Fruit fly (Drosophila melanogaster) whole organism, prepupa: ENCODE data around the gene mRpL39.

Experiments
- CG10631 ChIP-seq: fragments of 200-800 bp; sonication (Bioruptor generic); optimal IDR thresholded peaks from 2 replicates; lab custom pipeline; 2016; ENCODE audit warnings: missing biosample characterization, missing genetic modification characterization
- CG1621 ChIP-seq: fragments of 200-800 bp; sonication (Bioruptor generic); optimal IDR thresholded peaks from 3 replicates; lab custom pipeline; 2018; ENCODE audit warnings: missing biosample characterization, mild to moderate bottlenecking, missing genetic modification characterization
- CG16779 ChIP-seq: fragments of 200-800 bp; sonication (Bioruptor generic); optimal IDR thresholded peaks from 3 replicates; lab custom pipeline; 2017; ENCODE audit warnings: missing biosample characterization, mild to moderate bottlenecking, missing genetic modification characterization
- CG3032 ChIP-seq: fragments of 200-800 bp; optimal IDR thresholded peaks from 2 replicates; lab custom pipeline; 2019; ENCODE audit warnings: missing biosample characterization, mild to moderate bottlenecking, missing genetic modification characterization, moderate library complexity
- CG31627 ChIP-seq: fragments of 200-800 bp; sonication (Bioruptor generic); optimal IDR thresholded peaks from 3 replicates; lab custom pipeline; 2016; ENCODE audit warnings: missing biosample characterization, missing genetic modification characterization
- CG3919 ChIP-seq: fragments of 200-800 bp; sonication (Bioruptor generic); optimal IDR thresholded peaks from 3 replicates; lab custom pipeline; 2016; ENCODE audit warnings: missing biosample characterization, missing genetic modification characterization
- CG4318 ChIP-seq: fragments of 200-800 bp; sonication (Bioruptor generic); optimal IDR thresholded peaks from 3 replicates; lab custom pipeline; 2017; ENCODE audit warnings: missing biosample characterization, mild to moderate bottlenecking, missing genetic modification characterization
- CG6163 ChIP-seq: fragments of 200-800 bp; sonication (Bioruptor generic); IDR thresholded peaks from 3 replicates; pipeline ENCODE4 v1.3.6; 2022; ENCODE audit warnings: missing biosample characterization, missing genetic modification characterization
- CG6276 ChIP-seq: fragments of 200-800 bp; sonication (Bioruptor generic); optimal IDR thresholded peaks from 2 replicates; lab custom pipeline; 2017; ENCODE audit warnings: missing biosample characterization, mild to moderate bottlenecking, missing genetic modification characterization
- CG6808 ChIP-seq: fragments of 200-800 bp; sonication (Bioruptor generic); optimal IDR thresholded peaks from 3 replicates; lab custom pipeline; 2017; ENCODE audit warnings: missing biosample characterization, missing genetic modification characterization, mild to moderate bottlenecking, moderate library complexity, missing genetic modification reagents
- CG6854 ChIP-seq: fragments of 200-800 bp; sonication (Bioruptor generic); optimal IDR thresholded peaks from 2 replicates; lab custom pipeline; 2017; ENCODE audit warnings: missing biosample characterization, mild to moderate bottlenecking, missing genetic modification characterization
- CG7368 ChIP-seq: fragments of 200-800 bp; sonication (Bioruptor generic); optimal IDR thresholded peaks from 3 replicates; lab custom pipeline; 2016; ENCODE audit warnings: missing biosample characterization, missing genetic modification characterization
- CG8319 ChIP-seq: fragments of 200-800 bp; sonication (Bioruptor generic); optimal IDR thresholded peaks from 3 replicates; lab custom pipeline; 2016; ENCODE audit warnings: missing biosample characterization, missing genetic modification characterization
- CG9139 ChIP-seq: fragments of 200-800 bp; sonication (Bioruptor generic); optimal IDR thresholded peaks from 3 replicates; lab custom pipeline; 2017; ENCODE audit warnings: missing biosample characterization, mild to moderate bottlenecking, missing genetic modification characterization
- Eip75B ChIP-seq: fragments of 200-800 bp; sonication (Bioruptor generic); optimal IDR thresholded peaks from 3 replicates; lab custom pipeline; 2016; ENCODE audit warnings: missing biosample characterization, missing genetic modification characterization
- Ets21C ChIP-seq: fragments of 200-800 bp; sonication (Bioruptor generic); optimal IDR thresholded peaks from 3 replicates; lab custom pipeline; 2016; ENCODE audit warnings: missing biosample characterization, missing genetic modification characterization
- Ets96B ChIP-seq: fragments of 200-800 bp; optimal IDR thresholded peaks from 2 replicates; lab custom pipeline; 2019; ENCODE audit warnings: missing biosample characterization, mild to moderate bottlenecking, missing genetic modification characterization, moderate library complexity
- Gug ChIP-seq: fragments of 200-800 bp; sonication (Bioruptor generic); IDR thresholded peaks from 2 replicates; pipeline ENCODE4 v1.3.6; 2022; ENCODE audit warnings: missing biosample characterization, missing genetic modification characterization
- Hr39 ChIP-seq: fragments of 200-800 bp; sonication (Bioruptor generic); optimal IDR thresholded peaks from 2 replicates; lab custom pipeline; 2016; ENCODE audit warnings: missing biosample characterization, missing genetic modification characterization
- Hr4 ChIP-seq: fragments of 200-800 bp; sonication (Bioruptor generic); optimal IDR thresholded peaks from 3 replicates; lab custom pipeline; 2016; ENCODE audit warnings: missing biosample characterization, missing genetic modification characterization
- Met ChIP-seq: fragments of 200-800 bp; sonication (Bioruptor generic); optimal IDR thresholded peaks from 3 replicates; lab custom pipeline; 2016; ENCODE audit warnings: missing biosample characterization, missing genetic modification characterization
- Smox ChIP-seq: fragments of 200-800 bp; sonication (Bioruptor generic); optimal IDR thresholded peaks from 3 replicates; lab custom pipeline; 2016; ENCODE audit warnings: missing biosample characterization, missing genetic modification characterization
- Sox14 ChIP-seq: fragments of 200-800 bp; sonication (Bioruptor generic); optimal IDR thresholded peaks from 3 replicates; lab custom pipeline; 2016; ENCODE audit warnings: missing biosample characterization, missing genetic modification characterization
- Sox15 ChIP-seq: fragments of 200-800 bp; sonication (Bioruptor generic); optimal IDR thresholded peaks from 3 replicates; lab custom pipeline; 2016; ENCODE audit warnings: missing biosample characterization, missing genetic modification characterization
- acj6 ChIP-seq: fragments of 200-800 bp; sonication (Bioruptor generic); optimal IDR thresholded peaks from 3 replicates; lab custom pipeline; 2016; ENCODE audit warnings: missing biosample characterization, missing genetic modification characterization
- cyc ChIP-seq: fragments of 200-800 bp; sonication (Bioruptor generic); optimal IDR thresholded peaks from 3 replicates; lab custom pipeline; 2016; ENCODE audit warnings: missing biosample characterization, missing genetic modification characterization
- dac ChIP-seq: fragments of 200-800 bp; sonication (Bioruptor generic); optimal IDR thresholded peaks from 2 replicates; lab custom pipeline; 2017; ENCODE audit warnings: missing biosample characterization, mild to moderate bottlenecking, missing genetic modification characterization
- dsx ChIP-seq: fragments of 200-800 bp; optimal IDR thresholded peaks from 3 replicates; lab custom pipeline; 2019; ENCODE audit warnings: missing biosample characterization, mild to moderate bottlenecking, missing genetic modification characterization, moderate library complexity; ENCODE audit not compliant: poor library complexity, severe bottlenecking
- fd85E ChIP-seq: fragments of 200-800 bp; sonication (Bioruptor generic); optimal IDR thresholded peaks from 3 replicates; lab custom pipeline; 2016; ENCODE audit warnings: missing biosample characterization, missing genetic modification characterization
- fkh ChIP-seq: fragments of 200-800 bp; sonication (Bioruptor generic); optimal IDR thresholded peaks from 3 replicates; lab custom pipeline; 2017; ENCODE audit warnings: missing biosample characterization, mild to moderate bottlenecking, missing genetic modification characterization, moderate library complexity
- lz ChIP-seq: fragments of 200-800 bp; sonication (Bioruptor generic); optimal IDR thresholded peaks from 3 replicates; lab custom pipeline; 2016; ENCODE audit warnings: missing biosample characterization, missing genetic modification characterization
- pdm3 ChIP-seq: fragments of 200-800 bp; sonication (Bioruptor generic); optimal IDR thresholded peaks from 3 replicates; lab custom pipeline; 2016; ENCODE audit warnings: missing biosample characterization, missing genetic modification characterization
- spab ChIP-seq: fragments of 200-800 bp; sonication (Bioruptor generic); optimal IDR thresholded peaks from 2 replicates; lab custom pipeline; 2017; ENCODE audit warnings: missing biosample characterization, mild to moderate bottlenecking, missing genetic modification characterization, missing genetic modification reagents
- ss ChIP-seq, 2 experiments: fragments of 200-800 bp; sonication (Bioruptor generic); optimal IDR thresholded peaks; 2 replicates in 1 of 2; 3 replicates in 1 of 2; lab custom pipeline; 2017 to 2018; ENCODE audit warnings: mild to moderate bottlenecking in 2 of 2, missing biosample characterization in 2 of 2, missing genetic modification characterization in 2 of 2, moderate library complexity in 1 of 2
- topi ChIP-seq: fragments of 200-800 bp; sonication (Bioruptor generic); optimal IDR thresholded peaks from 3 replicates; lab custom pipeline; 2016; ENCODE audit warnings: missing biosample characterization, missing genetic modification characterization

mRpL39 gene

DNA sequence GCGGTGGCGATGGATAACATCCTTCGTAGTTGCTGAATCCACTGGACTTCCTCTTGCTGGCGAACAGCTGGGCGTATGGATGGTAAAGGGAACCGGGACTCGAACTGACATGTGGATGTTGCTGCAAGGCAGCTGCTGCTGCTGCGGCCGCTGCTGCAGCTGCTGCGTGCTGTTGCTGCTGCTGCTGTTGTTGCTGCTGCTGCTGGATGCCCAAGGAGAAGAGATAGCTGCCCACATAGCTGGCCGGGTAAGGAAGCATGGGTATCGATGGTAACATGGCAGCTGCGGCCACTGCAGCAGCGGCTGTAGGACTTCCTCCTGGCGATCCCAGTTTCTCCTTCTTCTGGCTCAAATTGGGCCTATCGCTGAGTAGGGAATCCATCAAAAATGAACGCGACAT lies 44.0 kb upstream of the mRpL39 start:
- TF ChIP-seq CG3919 (GFP tag; lab: Kevin White, UChicago) (no peak), Sox14 (GFP tag; lab: Kevin White, UChicago) (no peak), CG6808 (GFP tag; lab: Kevin White, UChicago) (no peak), ss (GFP tag; optimal IDR thresholded peaks at IDR 0.05; lab: Kevin White, UChicago) (no peak), CG3032 (no peak), Gug (GFP tag; lab: Robert Waterston, UW) (no peak), spab (GFP tag; lab: Kevin White, UChicago) (no peak), CG10631 (no peak), dac (no peak)
- TF ChIP-seq, all 60 proteins: peak for 0

DNA sequence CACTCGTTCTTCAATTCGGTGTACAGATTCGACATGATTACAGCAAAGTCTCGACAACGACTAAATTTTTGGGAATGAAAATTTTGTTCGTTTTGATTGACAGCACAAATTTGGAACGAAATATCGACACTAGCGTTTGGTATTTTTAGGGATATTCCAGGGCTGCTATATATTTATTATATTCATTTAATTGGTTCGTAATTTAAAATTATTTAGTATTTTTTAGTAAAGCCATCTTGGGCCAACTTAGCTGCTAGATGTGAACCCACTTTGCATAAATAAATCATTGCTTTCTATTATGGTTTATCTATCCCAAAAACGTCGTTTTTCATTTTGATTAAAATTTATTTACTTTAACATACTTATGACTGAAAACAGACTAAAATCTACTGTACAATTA lies 43.0 kb upstream of the mRpL39 start, which contains the start of gene Rpn12R:
TSS of gene Rpn12R (minus strand) at position 101 of the 400 bp plus-strand sequence.
- TF ChIP-seq topi: no peak
- TF ChIP-seq CG6163 (GFP tag; lab: Robert Waterston, UW): no peak
- TF ChIP-seq pdm3: no peak
- TF ChIP-seq Smox (GFP tag; lab: Kevin White, UChicago): no peak

DNA sequence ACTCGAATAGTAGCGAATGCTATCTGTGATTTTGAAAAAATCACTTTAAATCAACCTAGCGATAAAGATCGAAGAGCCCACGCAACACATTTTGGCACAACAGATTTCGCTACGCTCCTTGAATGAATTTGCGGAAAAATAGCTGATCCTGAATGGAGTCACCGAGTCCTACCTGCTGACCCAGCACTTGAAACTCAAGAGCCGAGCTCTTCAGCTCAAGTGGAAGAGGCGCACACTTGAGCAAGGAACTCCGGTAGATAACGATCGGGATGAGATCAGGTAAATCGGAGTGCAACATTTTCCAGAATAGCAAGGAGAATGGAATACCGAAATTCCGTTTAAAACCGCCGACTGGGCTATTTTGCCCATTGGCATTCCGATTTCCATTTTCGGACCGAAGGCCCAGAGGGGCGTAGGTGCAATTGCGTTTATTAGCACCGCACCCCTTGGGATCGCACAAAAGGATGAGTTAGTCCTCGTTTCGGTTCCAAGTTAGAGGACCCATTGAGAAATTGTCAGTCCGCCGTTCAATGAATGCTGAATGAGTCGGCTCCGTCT lies 40.9 kb upstream of the mRpL39 start:
- no peak for TF ChIP-seq cyc (GFP tag; lab: Kevin White, UChicago)
- no peak for TF ChIP-seq CG16779 (tag; lab: Kevin White, UChicago)
- no peak for TF ChIP-seq Met (GFP tag; lab: Kevin White, UChicago)
- TF ChIP-seq acj6 (GFP tag; lab: Kevin White, UChicago): no peak
- no peak for TF ChIP-seq Smox (GFP tag; lab: Kevin White, UChicago)
- no peak for TF ChIP-seq CG7368 (GFP tag; lab: Kevin White, UChicago)
- TF ChIP-seq CG8319 (GFP tag; lab: Kevin White, UChicago): no peak
- TF ChIP-seq spab (GFP tag; lab: Kevin White, UChicago): no peak
- TF ChIP-seq topi: no peak
- TF ChIP-seq Eip75B: no peak
- no peak for TF ChIP-seq ss (GFP tag; optimal IDR thresholded peaks at IDR 0.05; lab: Kevin White, UChicago)
- TF ChIP-seq CG3919 (GFP tag; lab: Kevin White, UChicago): no peak

DNA sequence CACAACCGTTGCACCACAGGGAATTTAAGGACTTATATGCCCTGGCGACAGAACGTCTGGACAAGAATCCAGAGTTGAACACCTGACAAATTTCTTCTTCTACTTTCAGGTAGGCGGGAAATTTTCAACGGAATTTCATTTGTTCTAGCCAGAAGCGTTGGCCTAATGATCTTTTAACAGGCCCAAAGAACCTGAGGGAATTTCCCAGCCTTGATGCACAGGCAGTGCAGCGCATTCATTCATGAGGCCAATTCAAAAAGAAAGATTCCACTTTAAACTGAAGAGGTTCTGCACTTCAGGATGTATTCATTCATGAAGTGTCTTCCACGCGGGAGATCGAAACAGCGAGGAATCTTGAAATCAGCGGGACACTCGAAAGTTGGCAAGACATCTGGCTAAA lies 40.0 kb upstream of the mRpL39 start:
- TF ChIP-seq lz (GFP tag; lab: Kevin White, UChicago) (no peak), fd85E (no peak), CG1621 (tag; lab: Kevin White, UChicago) (no peak), Hr39 (no peak), CG10631 (no peak), Ets96B (tag; lab: Kevin White, UChicago) (no peak), dsx (no peak), CG6854 (GFP tag; lab: Kevin White, UChicago) (no peak), CG4318 (GFP tag; lab: Kevin White, UChicago) (no peak), spab (GFP tag; lab: Kevin White, UChicago) (no peak), cyc (GFP tag; lab: Kevin White, UChicago) (no peak), Sox15 (GFP tag; lab: Kevin White, UChicago) (no peak), pdm3 (no peak), fkh (GFP tag; lab: Kevin White, UChicago) (no peak), Hr4 (GFP tag; lab: Kevin White, UChicago) (no peak), Ets21C (GFP tag; lab: Kevin White, UChicago) (no peak), CG9139 (GFP tag; lab: Kevin White, UChicago) (no peak), CG31627 (GFP tag; lab: Kevin White, UChicago) (no peak), CG6276 (GFP tag; lab: Kevin White, UChicago) (no peak)
